Worm (Caenorhabditis elegans) whole organism, L1 larva: Measurements from ENCODE around the gene srt-63.

Experiments used
- F16B12.6 ChIP-seq: fragments of 150-350 bp; optimal IDR thresholded peaks from 2 replicates; lab custom pipeline; 2014; ENCODE audit warnings: missing biosample characterization, missing genetic modification characterization
- aly-2 ChIP-seq: fragments of 150-350 bp; optimal IDR thresholded peaks from 2 replicates; lab custom pipeline; 2014; ENCODE audit warnings: missing biosample characterization, missing genetic modification characterization
- blmp-1 ChIP-seq: fragments of 150-350 bp; optimal IDR thresholded peaks from 2 replicates; lab custom pipeline; 2014; ENCODE audit warnings: missing biosample characterization, missing genetic modification characterization
- egl-13 ChIP-seq: sonication (generic microtip); optimal IDR thresholded peaks from 2 replicates; lab custom pipeline; 2016; ENCODE audit warnings: missing genotype, missing genetic modification reagents, missing genetic modification characterization, missing compliant biosample characterization
- elt-2 ChIP-seq: sonication (generic microtip); optimal IDR thresholded peaks from 2 replicates; lab custom pipeline; 2016; ENCODE audit warnings: missing genetic modification characterization, mild to moderate bottlenecking, inconsistent platforms, missing compliant biosample characterization, missing genetic modification reagents
- fkh-10 ChIP-seq: sonication (generic microtip); optimal IDR thresholded peaks from 2 replicates; lab custom pipeline; 2017; ENCODE audit warnings: missing biosample characterization, missing genetic modification reagents, missing genetic modification characterization
- nhr-11 ChIP-seq: fragments of 150-350 bp; optimal IDR thresholded peaks from 2 replicates; lab custom pipeline; 2014; ENCODE audit warnings: missing biosample characterization, missing genetic modification characterization
- nhr-12 ChIP-seq: sonication (generic microtip); optimal IDR thresholded peaks from 2 replicates; lab custom pipeline; 2017; ENCODE audit warnings: missing biosample characterization, missing genetic modification characterization
- nhr-237 ChIP-seq: fragments of 150-350 bp; optimal IDR thresholded peaks from 2 replicates; lab custom pipeline; 2014; ENCODE audit warnings: missing biosample characterization, missing genetic modification characterization
- nhr-77 ChIP-seq: fragments of 150-350 bp; optimal IDR thresholded peaks from 2 replicates; lab custom pipeline; 2014; ENCODE audit warnings: missing biosample characterization, missing genetic modification characterization
- pqm-1 ChIP-seq: sonication (generic microtip); optimal IDR thresholded peaks from 3 replicates; lab custom pipeline; 2017; ENCODE audit warnings: missing biosample characterization, missing genetic modification characterization
- tlp-1 ChIP-seq: fragments of 150-350 bp; optimal IDR thresholded peaks from 2 replicates; lab custom pipeline; 2014; ENCODE audit warnings: missing biosample characterization, missing genetic modification characterization
- vab-15 ChIP-seq: sonication (generic microtip); optimal IDR thresholded peaks from 2 replicates; lab custom pipeline; 2017; ENCODE audit warnings: missing genotype, mild to moderate bottlenecking, missing genetic modification characterization, missing compliant biosample characterization
- ztf-11 ChIP-seq, 2 experiments: sonication (generic microtip); optimal IDR thresholded peaks; 2 replicates each; lab custom pipeline; 2016 to 2017; ENCODE audit warnings: missing genetic modification characterization in 2 of 2, missing biosample characterization in 1 of 2, missing compliant biosample characterization in 1 of 2

- TF ChIP-seq blmp-1 (tag; lab: Kevin White, UChicago) (no peak), vab-15 (tag; lab: Kevin White, UChicago) (no peak), elt-2 (tag; lab: Kevin White, UChicago) (no peak), nhr-237 (tag; lab: Kevin White, UChicago) (no peak), aly-2 (tag; lab: Kevin White, UChicago) (no peak), ztf-11 (tag; optimal IDR thresholded peaks at IDR 0.05; lab: Kevin White, UChicago) (no peak), F16B12.6 (tag; lab: Kevin White, UChicago) (no peak), nhr-77 (tag; lab: Kevin White, UChicago) (no peak), egl-13 (tag; lab: Kevin White, UChicago) (no peak), nhr-12 (tag; lab: Kevin White, UChicago) (no peak), pqm-1 (tag; lab: Kevin White, UChicago) (no peak), tlp-1 (tag; lab: Kevin White, UChicago) (no peak), fkh-10 (no peak), nhr-11 (no peak)
Observed at ce11 chrV:3289267-3289666, 33.3 kb upstream of the srt-63 start, which contains the start of gene F35F10.6.
